Fruit fly (Drosophila melanogaster) whole organism, embryonic: Measurements from ENCODE around the gene Rbp6.

ENCODE experiments used
- CG10979 ChIP-seq: fragments of 200-800 bp; sonication (Bioruptor generic); optimal IDR thresholded peaks from 2 replicates; lab custom pipeline; 2018; ENCODE audit warnings: missing biosample characterization, mild to moderate bottlenecking, missing genetic modification characterization, moderate library complexity
- CG12071 ChIP-seq: fragments of 200-800 bp; sonication (Bioruptor generic); optimal IDR thresholded peaks from 3 replicates; lab custom pipeline; 2018; ENCODE audit warnings: missing biosample characterization, mild to moderate bottlenecking, missing genetic modification characterization
- CG12769 ChIP-seq: fragments of 200-800 bp; sonication (Bioruptor generic); optimal IDR thresholded peaks from 2 replicates; lab custom pipeline; 2019; ENCODE audit warnings: missing biosample characterization, mild to moderate bottlenecking, missing genetic modification characterization, moderate library complexity
- CG15696 ChIP-seq: fragments of 200-800 bp; sonication (Bioruptor generic); optimal IDR thresholded peaks from 2 replicates; lab custom pipeline; 2019; ENCODE audit warnings: missing biosample characterization, mild to moderate bottlenecking, missing genetic modification characterization, moderate library complexity
- CG16815 ChIP-seq: fragments of 200-800 bp; sonication (Bioruptor generic); optimal IDR thresholded peaks from 3 replicates; lab custom pipeline; 2017; ENCODE audit warnings: missing biosample characterization, mild to moderate bottlenecking, missing genetic modification characterization
- CG16863 ChIP-seq: fragments of 200-800 bp; sonication (Bioruptor generic); optimal IDR thresholded peaks from 3 replicates; lab custom pipeline; 2016; ENCODE audit warnings: missing biosample characterization, missing genetic modification characterization
- CG17829 ChIP-seq: fragments of 200-800 bp; optimal IDR thresholded peaks from 2 replicates; lab custom pipeline; 2019; ENCODE audit warnings: missing biosample characterization, mild to moderate bottlenecking, missing genetic modification characterization, moderate library complexity
- CG1792 ChIP-seq: fragments of 200-800 bp; sonication (Bioruptor generic); optimal IDR thresholded peaks from 2 replicates; lab custom pipeline; 2016; ENCODE audit warnings: missing biosample characterization, missing genetic modification characterization
- CG18476 ChIP-seq: fragments of 200-800 bp; sonication (Bioruptor generic); optimal IDR thresholded peaks from 2 replicates; lab custom pipeline; 2016; ENCODE audit warnings: missing biosample characterization, mild to moderate bottlenecking, missing genetic modification characterization
- CG2120 ChIP-seq: fragments of 200-800 bp; sonication (Bioruptor generic); optimal IDR thresholded peaks from 3 replicates; lab custom pipeline; 2016; ENCODE audit warnings: missing biosample characterization, missing genetic modification characterization
- CG2712 ChIP-seq: fragments of 200-800 bp; optimal IDR thresholded peaks from 3 replicates; lab custom pipeline; 2019; ENCODE audit warnings: missing biosample characterization, mild to moderate bottlenecking, missing genetic modification characterization, moderate library complexity
- CG34224 ChIP-seq: fragments of 200-800 bp; sonication (Bioruptor generic); IDR thresholded peaks from 3 replicates; pipeline ENCODE4 v1.3.6; 2022; ENCODE audit warnings: missing biosample characterization, missing genetic modification characterization; ENCODE audit not compliant: partially characterized antibody
- CG3726 ChIP-seq: fragments of 200-800 bp; sonication (Bioruptor generic); IDR thresholded peaks from 3 replicates; pipeline ENCODE4, ENCODE4 v1.3.6; 2022; ENCODE audit warnings: missing biosample characterization, missing genetic modification characterization
- CG4360 ChIP-seq: fragments of 200-800 bp; sonication (Bioruptor generic); IDR thresholded peaks from 2 replicates; pipeline ENCODE4 v1.3.6; 2022; ENCODE audit warnings: missing biosample characterization, missing genetic modification characterization
- CG4424 ChIP-seq: fragments of 200-800 bp; sonication (Bioruptor generic); optimal IDR thresholded peaks from 3 replicates; lab custom pipeline; 2016; ENCODE audit warnings: missing biosample characterization, missing genetic modification characterization
- CG4854 ChIP-seq: fragments of 200-800 bp; sonication (Bioruptor generic); optimal IDR thresholded peaks from 2 replicates; lab custom pipeline; 2016; ENCODE audit warnings: missing biosample characterization, missing genetic modification characterization, inconsistent platforms
- CG6272 ChIP-seq: fragments of 200-800 bp; sonication (Bioruptor generic); IDR thresholded peaks from 2 replicates; pipeline ENCODE4 v1.3.6; 2022; ENCODE audit warnings: missing biosample characterization, missing genetic modification characterization
- CG6689 ChIP-seq: fragments of 200-800 bp; sonication (Bioruptor generic); IDR thresholded peaks from 2 replicates; pipeline ENCODE4 v1.3.6; 2022; ENCODE audit warnings: missing biosample characterization, missing genetic modification characterization
- CG9437 ChIP-seq: fragments of 200-800 bp; sonication (Bioruptor generic); optimal IDR thresholded peaks from 2 replicates; lab custom pipeline; 2018; ENCODE audit warnings: missing biosample characterization, mild to moderate bottlenecking, missing genetic modification characterization
- CG9727 ChIP-seq: fragments of 200-800 bp; sonication (Bioruptor generic); optimal IDR thresholded peaks from 3 replicates; lab custom pipeline; 2017; ENCODE audit warnings: missing biosample characterization, mild to moderate bottlenecking, missing genetic modification characterization
- Chrac-16 ChIP-seq: fragments of 200-800 bp; sonication (Bioruptor generic); optimal IDR thresholded peaks from 3 replicates; lab custom pipeline; 2016; ENCODE audit warnings: missing biosample characterization, missing genetic modification characterization
- Dbx ChIP-seq: fragments of 200-800 bp; sonication (Bioruptor generic); IDR thresholded peaks from 3 replicates; pipeline ENCODE4 v1.3.6; 2022; ENCODE audit warnings: missing biosample characterization, missing genetic modification characterization
- Dip2 ChIP-seq: fragments of 200-800 bp; sonication (Bioruptor generic); IDR thresholded peaks from 2 replicates; pipeline ENCODE4 v1.3.6; 2022; ENCODE audit warnings: missing biosample characterization, missing genetic modification characterization
- Dp ChIP-seq: fragments of 200-800 bp; sonication (Bioruptor generic); optimal IDR thresholded peaks from 2 replicates; lab custom pipeline; 2018; ENCODE audit warnings: missing biosample characterization, mild to moderate bottlenecking, missing genetic modification characterization, moderate library complexity
- Hmr ChIP-seq: fragments of 200-800 bp; sonication (Bioruptor generic); optimal IDR thresholded peaks from 3 replicates; lab custom pipeline; 2017; ENCODE audit warnings: mild to moderate bottlenecking, missing biosample characterization, missing genetic modification reagents, missing genetic modification characterization
- Hr39 ChIP-seq: fragments of >200 bp; optimal IDR thresholded peaks from 2 replicates; lab custom pipeline; 2017
- MBD-R2 ChIP-seq: fragments of 200-800 bp; sonication (Bioruptor generic); IDR thresholded peaks from 2 replicates; pipeline ENCODE4 v1.3.6; 2022; ENCODE audit warnings: missing biosample characterization, missing genetic modification characterization
- Mrtf ChIP-seq: fragments of 200-800 bp; sonication (Bioruptor generic); IDR thresholded peaks from 3 replicates; pipeline ENCODE4 v1.3.6; 2022; ENCODE audit warnings: missing biosample characterization, missing genetic modification characterization
- NC2α ChIP-seq: fragments of 200-800 bp; sonication (Bioruptor generic); optimal IDR thresholded peaks from 2 replicates; lab custom pipeline; 2016; ENCODE audit warnings: missing biosample characterization, missing genetic modification characterization
- Side ChIP-seq: fragments of 200-800 bp; sonication (Bioruptor generic); optimal IDR thresholded peaks from 2 replicates; lab custom pipeline; 2016; ENCODE audit warnings: missing biosample characterization, missing genetic modification characterization
- Ssrp ChIP-seq: fragments of 200-800 bp; sonication (Bioruptor generic); optimal IDR thresholded peaks from 2 replicates; lab custom pipeline; 2018; ENCODE audit warnings: missing biosample characterization, mild to moderate bottlenecking, missing genetic modification characterization, moderate library complexity
- Taf1 ChIP-seq: fragments of 200-800 bp; sonication (Bioruptor generic); IDR thresholded peaks from 2 replicates; pipeline ENCODE4 v1.3.6; 2022; ENCODE audit warnings: missing biosample characterization, missing genetic modification characterization
- bcd ChIP-seq: fragments of 200-800 bp; sonication (Bioruptor generic); optimal IDR thresholded peaks from 2 replicates; lab custom pipeline; 2017; ENCODE audit warnings: missing biosample characterization, mild to moderate bottlenecking, missing genetic modification characterization
- caup ChIP-seq: fragments of 200-800 bp; sonication (Bioruptor generic); optimal IDR thresholded peaks from 3 replicates; lab custom pipeline; 2017; ENCODE audit warnings: missing biosample characterization, mild to moderate bottlenecking, missing genetic modification characterization, moderate library complexity; ENCODE audit not compliant: severe bottlenecking
- chn ChIP-seq: fragments of 200-800 bp; sonication (Bioruptor generic); optimal IDR thresholded peaks from 2 replicates; lab custom pipeline; 2016; ENCODE audit warnings: missing biosample characterization, missing genetic modification characterization
- crol ChIP-seq: fragments of 200-800 bp; sonication (Bioruptor generic); IDR thresholded peaks from 2 replicates; pipeline ENCODE4 v1.3.6; 2022; ENCODE audit warnings: missing biosample characterization, missing genetic modification characterization
- eve ChIP-seq, 2 experiments: fragments of >200 bp; optimal IDR thresholded peaks; 2 replicates each; lab custom pipeline; 2017; ENCODE audit warnings: missing biosample characterization in 2 of 2, missing genetic modification characterization in 2 of 2
- insv ChIP-seq, 2 experiments: fragments of 200-800 bp; sonication (Bioruptor generic); optimal IDR thresholded peaks; 3 replicates each; lab custom pipeline; 2016 to 2018; ENCODE audit warnings: missing biosample characterization in 2 of 2, missing genetic modification characterization in 2 of 2
- ken ChIP-seq: fragments of 200-800 bp; sonication (Bioruptor generic); IDR thresholded peaks from 3 replicates; pipeline ENCODE4 v1.3.6; 2022; ENCODE audit warnings: missing biosample characterization, missing genetic modification characterization
- lola ChIP-seq, 3 experiments: fragments of >200 bp in 2 of 3; fragments of 200-800 bp in 1 of 3; sonication (Bioruptor generic) in 1 of 3; optimal IDR thresholded peaks; 2 replicates each; lab custom pipeline; 2017 to 2019; ENCODE audit warnings: missing biosample characterization in 3 of 3, missing genetic modification characterization in 3 of 3, mild to moderate bottlenecking in 1 of 3, moderate library complexity in 1 of 3
- pan ChIP-seq, 4 experiments: fragments of >200 bp in 3 of 4; fragments of 200-800 bp in 1 of 4; sonication (Bioruptor generic) in 1 of 4; optimal IDR thresholded peaks in 3 of 4; IDR thresholded peaks in 1 of 4; 2 replicates each; pipeline versions ENCODE4 v1.3.6 to Lab custom; 2017 to 2022; ENCODE audit warnings: missing biosample characterization in 2 of 4, missing genetic modification characterization in 2 of 4, mixed read lengths in 1 of 4
- pb ChIP-seq: fragments of 200-800 bp; sonication (Bioruptor generic); optimal IDR thresholded peaks from 3 replicates; lab custom pipeline; 2016; ENCODE audit warnings: missing biosample characterization, missing genetic modification characterization
- pho ChIP-seq: fragments of 200-800 bp; sonication (Bioruptor generic); optimal IDR thresholded peaks from 2 replicates; lab custom pipeline; 2016; ENCODE audit warnings: missing biosample characterization, missing genetic modification characterization
- phol ChIP-seq: fragments of 200-800 bp; sonication (Bioruptor generic); optimal IDR thresholded peaks from 3 replicates; lab custom pipeline; 2018; ENCODE audit warnings: missing biosample characterization, mild to moderate bottlenecking, missing genetic modification characterization, moderate library complexity
- pzg ChIP-seq: fragments of 200-800 bp; sonication (Bioruptor generic); optimal IDR thresholded peaks from 3 replicates; lab custom pipeline; 2018; ENCODE audit warnings: missing biosample characterization, mild to moderate bottlenecking, missing genetic modification characterization, moderate library complexity
- schlank ChIP-seq: fragments of 200-800 bp; sonication (Bioruptor generic); optimal IDR thresholded peaks from 2 replicates; lab custom pipeline; 2018; ENCODE audit warnings: missing biosample characterization, mild to moderate bottlenecking, missing genetic modification characterization
- slou ChIP-seq: fragments of 200-800 bp; sonication (Bioruptor generic); optimal IDR thresholded peaks from 3 replicates; lab custom pipeline; 2016; ENCODE audit warnings: missing biosample characterization, missing genetic modification characterization
- sug ChIP-seq: fragments of 200-800 bp; optimal IDR thresholded peaks from 2 replicates; lab custom pipeline; 2019; ENCODE audit warnings: missing biosample characterization, mild to moderate bottlenecking, missing genetic modification characterization, moderate library complexity
- trem ChIP-seq: fragments of 200-800 bp; optimal IDR thresholded peaks from 3 replicates; lab custom pipeline; 2019; ENCODE audit warnings: missing biosample characterization, mild to moderate bottlenecking, missing genetic modification characterization, moderate library complexity
- tup ChIP-seq: fragments of 200-800 bp; sonication (Bioruptor generic); optimal IDR thresholded peaks from 2 replicates; lab custom pipeline; 2016; ENCODE audit warnings: missing biosample characterization, mild to moderate bottlenecking, missing genetic modification characterization, moderate library complexity

The Rbp6 gene

dm6 chr3L:17242078-17242613 is 4.1 kb upstream of the Rbp6 start, which contains the start of gene Afg3l2:
TSS of gene Afg3l2 (minus strand) at chr3L:17242128.
- TF ChIP-seq CG3726 (no peak; the same call in 2 of the 3 replicates), trem (tag; lab: Kevin White, UChicago) (peak; percentile 66), CG10979 (peak; percentile 48), CG12769 (tag; lab: Kevin White, UChicago) (no peak), caup (GFP tag; lab: Kevin White, UChicago) (peak; percentile 38), CG18476 (GFP tag; lab: Kevin White, UChicago) (peak; percentile 55), Chrac-16 (GFP tag; lab: Kevin White, UChicago) (peak; percentile 22), CG16863 (GFP tag; lab: Kevin White, UChicago) (no peak), NC2α (GFP tag; lab: Kevin White, UChicago) (no peak), sug (tag; lab: Kevin White, UChicago) (no peak), CG1792 (GFP tag; lab: Kevin White, UChicago) (no peak), Dip2 (GFP tag; lab: Robert Waterston, UW) (no peak), insv (GFP tag; optimal IDR thresholded peaks at IDR 0.05; lab: Kevin White, UChicago) (peak in 1 of 2 experiments; percentile 3), pho (GFP tag; lab: Kevin White, UChicago) (no peak), Hmr (GFP tag; lab: Kevin White, UChicago) (peak; percentile 65), CG2120 (GFP tag; lab: Kevin White, UChicago) (peak; percentile 59), CG6272 (GFP tag; lab: Robert Waterston, UW) (peak; percentile 79), ken (GFP tag; lab: Robert Waterston, UW) (no peak; the same call in 1 of the 3 replicates), CG9727 (GFP tag; lab: Kevin White, UChicago) (peak; percentile 54), CG4360 (no peak), CG9437 (GFP tag; lab: Kevin White, UChicago) (peak; percentile 99), lola (GFP tag; optimal IDR thresholded peaks at IDR 0.05; lab: Kevin White, UChicago) (peak in 1 of 3 experiments; percentile 37), CG16815 (peak; percentile 11), CG2712 (tag; lab: Kevin White, UChicago) (peak; percentile 85), CG17829 (tag; lab: Kevin White, UChicago) (peak; percentile 79), CG12071 (peak; percentile 8), Side (no peak), CG34224 (no peak), Mrtf (GFP tag; lab: Robert Waterston, UW) (peak; percentile 76), pb (GFP tag; lab: Kevin White, UChicago) (no peak), slou (GFP tag; lab: Kevin White, UChicago) (peak; percentile 84), Dp (GFP tag; lab: Kevin White, UChicago) (peak; percentile 8), eve (GFP tag; optimal IDR thresholded peaks at IDR 0.05; lab: Kevin White, UChicago) (no peak), Taf1 (GFP tag; lab: Robert Waterston, UW) (peak; percentile 43; the same call in 1 of the 2 replicates), chn (GFP tag; lab: Kevin White, UChicago) (peak; percentile 24), CG4854 (GFP tag; lab: Kevin White, UChicago) (peak; percentile 43), CG4424 (GFP tag; lab: Kevin White, UChicago) (peak; percentile 85), schlank (tag; lab: Kevin White, UChicago) (no peak), Hr39 (lab: Kevin White, UChicago) (no peak), pzg (GFP tag; lab: Kevin White, UChicago) (peak; percentile 26), pan (optimal IDR thresholded peaks at IDR 0.05; lab: Kevin White, UChicago) (no peak), pan (GFP tag; optimal IDR thresholded peaks at IDR 0.05 in 1 of 2, IDR thresholded peaks at IDR 0.05 in 1 of 2) (peak in 1 of 2 experiments; percentile 73), MBD-R2 (peak; percentile 46; the same call in 1 of the 2 replicates), phol (peak; percentile 79), bcd (GFP tag; lab: Kevin White, UChicago) (peak; percentile 68), tup (GFP tag; lab: Kevin White, UChicago) (no peak), Dbx (peak; percentile 74; the same call in 2 of the 3 replicates), CG15696 (peak; percentile 17), CG6689 (GFP tag; lab: Robert Waterston, UW) (peak; percentile 82), crol (GFP tag; lab: Robert Waterston, UW) (no peak), Ssrp (tag; lab: Kevin White, UChicago) (peak; percentile 51)
